Worm (Caenorhabditis elegans): ENCODE results near the gene vps-8.

The vps-8 gene

DNA sequence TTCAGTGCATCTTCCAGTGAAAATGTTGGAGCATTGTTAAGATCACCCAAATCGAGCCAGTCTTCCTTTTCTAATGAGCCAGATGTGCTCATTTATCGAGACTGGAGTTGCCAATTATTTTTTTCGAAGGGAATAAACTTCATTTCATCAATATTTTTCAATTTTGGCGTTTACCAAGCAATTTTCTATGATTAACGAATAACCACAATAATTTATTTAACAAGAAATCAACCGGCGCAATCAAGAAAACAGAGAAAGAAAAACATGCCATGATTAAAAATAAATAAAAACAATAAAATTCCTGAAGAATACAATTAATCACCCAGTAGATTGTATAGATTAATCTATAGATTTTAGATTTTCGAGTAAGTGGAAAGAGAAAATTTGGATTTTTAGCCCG, at the start of gene vps-8:
Gene vps-8 (minus strand): TSS at position 101 of the 400 bp plus-strand sequence.
- TF ChIP-seq M03D4.4 (tag; optimal IDR thresholded peaks at IDR 0.05), result no peak
- TF ChIP-seq lin-32 (GFP tag; optimal IDR thresholded peaks at IDR 0.05), result no peak
- TF ChIP-seq sptf-1 (tag; optimal IDR thresholded peaks at IDR 0.05), result no peak
- no peak for TF ChIP-seq ztf-11 (tag; optimal IDR thresholded peaks at IDR 0.05)
- no peak for TF ChIP-seq ces-1 (GFP tag; optimal IDR thresholded peaks at IDR 0.05)
- no peak for TF ChIP-seq nhr-28 (tag; optimal IDR thresholded peaks at IDR 0.05)
- no peak for TF ChIP-seq sem-2 (GFP tag; optimal IDR thresholded peaks at IDR 0.05)
- no peak for TF ChIP-seq hlh-1 (tag; optimal IDR thresholded peaks at IDR 0.05)
- no peak for TF ChIP-seq unc-120 (tag; optimal IDR thresholded peaks at IDR 0.05; ENCODE audit: poor library complexity, severe bottlenecking)
- TF ChIP-seq ceh-39 (tag; optimal IDR thresholded peaks at IDR 0.05), result no peak
- no peak for TF ChIP-seq tbx-8 (GFP tag; optimal IDR thresholded peaks at IDR 0.05)
- TF ChIP-seq pha-4 (tag; optimal IDR thresholded peaks at IDR 0.05), result no peak
- no peak for TF ChIP-seq cnd-1 (tag; optimal IDR thresholded peaks at IDR 0.05)
- TF ChIP-seq bed-3 (GFP tag; optimal IDR thresholded peaks at IDR 0.05), result no peak
- no peak for TF ChIP-seq flh-1 (GFP tag; optimal IDR thresholded peaks at IDR 0.05)
- TF ChIP-seq zip-8 (tag; optimal IDR thresholded peaks at IDR 0.05), result no peak
- TF ChIP-seq ceh-43 (GFP tag; optimal IDR thresholded peaks at IDR 0.05), result no peak
- TF ChIP-seq snpc-4 (tag; optimal IDR thresholded peaks at IDR 0.05), result no peak

DNA sequence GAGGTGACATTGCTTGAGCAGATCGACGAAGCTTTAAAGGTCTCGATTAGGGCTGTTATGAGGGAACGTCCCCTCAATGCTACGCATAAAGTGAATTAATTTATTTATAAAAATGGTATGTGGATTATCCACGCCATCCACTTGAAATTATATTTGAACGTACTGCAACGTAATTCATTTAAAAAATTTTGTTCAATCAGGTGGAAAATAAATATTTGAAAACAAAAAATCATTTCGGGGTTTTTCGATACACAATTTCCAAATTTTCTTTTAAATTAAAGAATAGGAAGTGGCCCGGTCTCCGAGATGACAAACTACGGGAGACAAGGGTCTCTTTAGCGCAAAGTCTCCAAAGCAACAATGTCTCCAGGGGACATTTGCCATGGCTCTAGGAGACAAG, 35.8 kb upstream of the vps-8 start, which contains the start of gene oac-58:
Gene oac-58 (minus strand): TSS at position 101 of the 400 bp plus-strand sequence.
- TF ChIP-seq lsy-2 (tag; optimal IDR thresholded peaks at IDR 0.05) (no peak), zip-8 (tag; optimal IDR thresholded peaks at IDR 0.05) (no peak), nhr-237 (tag; optimal IDR thresholded peaks at IDR 0.05) (no peak), lin-32 (GFP tag; optimal IDR thresholded peaks at IDR 0.05) (no peak), ztf-11 (tag; optimal IDR thresholded peaks at IDR 0.05) (no peak), drap-1 (GFP tag; optimal IDR thresholded peaks at IDR 0.05) (no peak), nhr-28 (tag; optimal IDR thresholded peaks at IDR 0.05) (no peak), mab-5 (tag; optimal IDR thresholded peaks at IDR 0.05) (no peak), elt-3 (tag; optimal IDR thresholded peaks at IDR 0.05) (no peak), lin-13 (tag; optimal IDR thresholded peaks at IDR 0.05) (no peak)

ce11 chrIV:12307720-12308119, 31.9 kb upstream of the vps-8 start, which contains the start of gene oac-57:
Gene oac-57 (minus strand): TSS chrIV:12307820.
- TF ChIP-seq unc-120 (tag; optimal IDR thresholded peaks at IDR 0.05; ENCODE audit: poor library complexity, severe bottlenecking), result no peak
- no peak for TF ChIP-seq mab-5 (tag; optimal IDR thresholded peaks at IDR 0.05)
- no peak for TF ChIP-seq cnd-1 (tag; optimal IDR thresholded peaks at IDR 0.05)
- no peak for TF ChIP-seq sem-2 (GFP tag; optimal IDR thresholded peaks at IDR 0.05)
- no peak for TF ChIP-seq mls-2 (tag; optimal IDR thresholded peaks at IDR 0.05)
- TF ChIP-seq nhr-237 (tag; optimal IDR thresholded peaks at IDR 0.05), result no peak
- TF ChIP-seq sptf-1 (tag; optimal IDR thresholded peaks at IDR 0.05), result no peak
- TF ChIP-seq mep-1 (tag; optimal IDR thresholded peaks at IDR 0.05), result no peak
- no peak for TF ChIP-seq nhr-12 (tag; optimal IDR thresholded peaks at IDR 0.05)
- no peak for TF ChIP-seq hlh-1 (tag; optimal IDR thresholded peaks at IDR 0.05)
- no peak for TF ChIP-seq ceh-39 (tag; optimal IDR thresholded peaks at IDR 0.05)

- TF ChIP-seq lin-32 (GFP tag; optimal IDR thresholded peaks at IDR 0.05), result no peak
- no peak for TF ChIP-seq nhr-237 (tag; optimal IDR thresholded peaks at IDR 0.05)
- no peak for TF ChIP-seq lsy-2 (tag; optimal IDR thresholded peaks at IDR 0.05)
- no peak for TF ChIP-seq elt-1 (tag; optimal IDR thresholded peaks at IDR 0.05; ENCODE audit: borderline replicate concordance, insufficient read depth)
- no peak for TF ChIP-seq hlh-1 (tag; optimal IDR thresholded peaks at IDR 0.05)
- no peak for TF ChIP-seq unc-39 (tag; optimal IDR thresholded peaks at IDR 0.05)
- TF ChIP-seq bed-3 (GFP tag; optimal IDR thresholded peaks at IDR 0.05), result no peak
- no peak for TF ChIP-seq unc-62 (GFP tag; optimal IDR thresholded peaks at IDR 0.05)
- TF ChIP-seq pha-4 (tag; optimal IDR thresholded peaks at IDR 0.05), result no peak
- no peak for TF ChIP-seq sem-2 (GFP tag; optimal IDR thresholded peaks at IDR 0.05)
- TF ChIP-seq mep-1 (tag; optimal IDR thresholded peaks at IDR 0.05), result no peak
- no peak for TF ChIP-seq sptf-1 (tag; optimal IDR thresholded peaks at IDR 0.05)
- TF ChIP-seq ztf-11 (tag; optimal IDR thresholded peaks at IDR 0.05), result no peak
- TF ChIP-seq ceh-39 (tag; optimal IDR thresholded peaks at IDR 0.05), result no peak
- TF ChIP-seq mls-2 (tag; optimal IDR thresholded peaks at IDR 0.05), result no peak
- TF ChIP-seq tbx-8 (GFP tag; optimal IDR thresholded peaks at IDR 0.05), result no peak
- no peak for TF ChIP-seq ces-1 (GFP tag; optimal IDR thresholded peaks at IDR 0.05)
- no peak for TF ChIP-seq snpc-4 (tag; optimal IDR thresholded peaks at IDR 0.05)
- no peak for TF ChIP-seq ceh-83 (GFP tag; optimal IDR thresholded peaks at IDR 0.05)
These were observed 30.2 kb upstream of the vps-8 start for ce11 chrIV:12305956-12306355.

- no peak for TF ChIP-seq sem-2 (GFP tag; optimal IDR thresholded peaks at IDR 0.05)
- TF ChIP-seq cnd-1 (tag; optimal IDR thresholded peaks at IDR 0.05), result no peak
These were observed 29.0 kb upstream of the vps-8 start for ce11 chrIV:12304750-12305149.

Measured in whole organism, mixed stage, embryonic.